Fruit fly (Drosophila melanogaster) whole organism, embryonic: Measurements from ENCODE around the gene CG7518.
A peak's percentile ranks its signal among the peaks of the same experiment; 100 is the strongest.

Experiments used
- CG10543 ChIP-seq: fragments of 200-800 bp; sonication (Bioruptor generic); optimal IDR thresholded peaks from 3 replicates; lab custom pipeline; 2017; ENCODE audit warnings: missing biosample characterization, mild to moderate bottlenecking, missing genetic modification characterization, moderate library complexity
- CG11504 ChIP-seq: fragments of 200-800 bp; sonication (Bioruptor generic); optimal IDR thresholded peaks from 3 replicates; lab custom pipeline; 2019; ENCODE audit warnings: missing biosample characterization, mild to moderate bottlenecking, missing genetic modification characterization, moderate library complexity
- CG11695 ChIP-seq: fragments of 200-800 bp; sonication (Bioruptor generic); IDR thresholded peaks from 3 replicates; pipeline ENCODE4 v1.3.6; 2022; ENCODE audit warnings: missing biosample characterization, missing genetic modification characterization
- CG13424 ChIP-seq: fragments of 200-800 bp; sonication (Bioruptor generic); optimal IDR thresholded peaks from 2 replicates; lab custom pipeline; 2019; ENCODE audit warnings: missing biosample characterization, mild to moderate bottlenecking, missing genetic modification characterization, moderate library complexity
- CG13624 ChIP-seq: fragments of 200-800 bp; sonication (Bioruptor generic); optimal IDR thresholded peaks from 2 replicates; lab custom pipeline; 2016; ENCODE audit warnings: missing biosample characterization, missing genetic modification characterization
- CG15073 ChIP-seq: fragments of 200-800 bp; sonication (Bioruptor generic); optimal IDR thresholded peaks from 2 replicates; lab custom pipeline; 2016; ENCODE audit warnings: missing biosample characterization, missing genetic modification characterization
- CG1647 ChIP-seq: fragments of 200-800 bp; sonication (Bioruptor generic); optimal IDR thresholded peaks from 3 replicates; lab custom pipeline; 2016; ENCODE audit warnings: missing biosample characterization, missing genetic modification characterization
- CG18011 ChIP-seq: fragments of 200-800 bp; sonication (Bioruptor generic); optimal IDR thresholded peaks from 2 replicates; lab custom pipeline; 2017; ENCODE audit warnings: missing biosample characterization, missing genetic modification characterization, mild to moderate bottlenecking, moderate library complexity, missing genotype
- CG18476 ChIP-seq: fragments of 200-800 bp; sonication (Bioruptor generic); optimal IDR thresholded peaks from 2 replicates; lab custom pipeline; 2016; ENCODE audit warnings: missing biosample characterization, mild to moderate bottlenecking, missing genetic modification characterization
- CG2678 ChIP-seq: fragments of 200-800 bp; sonication (Bioruptor generic); optimal IDR thresholded peaks from 3 replicates; lab custom pipeline; 2019; ENCODE audit warnings: missing biosample characterization, mild to moderate bottlenecking, missing genetic modification characterization, moderate library complexity
- CG31441 ChIP-seq: fragments of 200-800 bp; sonication (Bioruptor generic); IDR thresholded peaks from 2 replicates; pipeline ENCODE4 v1.3.6; 2022; ENCODE audit warnings: missing biosample characterization, missing genetic modification characterization
- CG3407 ChIP-seq: fragments of 200-800 bp; sonication (Bioruptor generic); optimal IDR thresholded peaks from 2 replicates; lab custom pipeline; 2018; ENCODE audit warnings: missing biosample characterization, mild to moderate bottlenecking, missing genetic modification characterization
- CG4854 ChIP-seq: fragments of 200-800 bp; sonication (Bioruptor generic); optimal IDR thresholded peaks from 2 replicates; lab custom pipeline; 2016; ENCODE audit warnings: missing biosample characterization, missing genetic modification characterization, inconsistent platforms
- CG5953 ChIP-seq: fragments of 200-800 bp; sonication (Bioruptor generic); IDR thresholded peaks from 2 replicates; pipeline ENCODE4 v1.3.6; 2022; ENCODE audit warnings: missing biosample characterization, missing genetic modification characterization
- CG7745 ChIP-seq: fragments of 200-800 bp; sonication (Bioruptor generic); optimal IDR thresholded peaks from 2 replicates; lab custom pipeline; 2018; ENCODE audit warnings: missing biosample characterization, mild to moderate bottlenecking, missing genetic modification characterization, moderate library complexity
- CG7963 ChIP-seq: fragments of 200-800 bp; sonication (Bioruptor generic); IDR thresholded peaks from 3 replicates; pipeline ENCODE4 v1.3.6; 2022; ENCODE audit warnings: missing biosample characterization, missing genetic modification characterization; ENCODE audit not compliant: partially characterized antibody
- CG7987 ChIP-seq: fragments of 200-800 bp; sonication (Bioruptor generic); optimal IDR thresholded peaks from 2 replicates; lab custom pipeline; 2018; ENCODE audit warnings: missing biosample characterization, mild to moderate bottlenecking, missing genetic modification characterization, moderate library complexity
- CG8924 ChIP-seq: fragments of 200-800 bp; optimal IDR thresholded peaks from 3 replicates; lab custom pipeline; 2019; ENCODE audit warnings: missing biosample characterization, mild to moderate bottlenecking, missing genetic modification characterization, moderate library complexity
- CG9932 ChIP-seq: fragments of 200-800 bp; sonication (Bioruptor generic); IDR thresholded peaks from 2 replicates; pipeline ENCODE4 v1.3.6; 2022; ENCODE audit warnings: missing biosample characterization, missing genetic modification characterization
- CoRest ChIP-seq: fragments of 200-800 bp; sonication (Bioruptor generic); optimal IDR thresholded peaks from 3 replicates; lab custom pipeline; 2018; ENCODE audit warnings: missing biosample characterization, mild to moderate bottlenecking, missing genetic modification characterization, moderate library complexity
- Drgx ChIP-seq: fragments of 200-800 bp; sonication (Bioruptor generic); IDR thresholded peaks from 2 replicates; pipeline ENCODE4 v1.3.6; 2022; ENCODE audit warnings: missing biosample characterization, missing genetic modification characterization
- E2f2 ChIP-seq: fragments of 200-800 bp; sonication (Bioruptor generic); IDR thresholded peaks from 2 replicates; pipeline ENCODE4 v1.3.6; 2022; ENCODE audit warnings: missing biosample characterization, missing genetic modification characterization
- Hmx ChIP-seq: fragments of 200-800 bp; sonication (Bioruptor generic); optimal IDR thresholded peaks from 2 replicates; lab custom pipeline; 2016; ENCODE audit warnings: missing biosample characterization, missing genetic modification characterization
- Hr51 ChIP-seq, 2 experiments: fragments of 200-800 bp; sonication (Bioruptor generic); optimal IDR thresholded peaks; 2 replicates in 1 of 2; 3 replicates in 1 of 2; lab custom pipeline; 2016 to 2018; ENCODE audit warnings: missing biosample characterization in 2 of 2, missing genetic modification characterization in 2 of 2, mild to moderate bottlenecking in 1 of 2, moderate library complexity in 1 of 2
- Hsf ChIP-seq: fragments of 200-800 bp; sonication (Bioruptor generic); optimal IDR thresholded peaks from 3 replicates; lab custom pipeline; 2016; ENCODE audit warnings: missing biosample characterization, missing genetic modification characterization
- Med ChIP-seq: fragments of 200-800 bp; sonication (Bioruptor generic); peaks from one replicate; lab custom pipeline; 2016; ENCODE audit warnings: missing biosample characterization, missing genetic modification characterization, mild to moderate bottlenecking, inconsistent platforms, moderate library complexity
- Ptx1 ChIP-seq: fragments of 200-800 bp; sonication (Bioruptor generic); IDR thresholded peaks from 2 replicates; pipeline ENCODE4 v1.3.6; 2022; ENCODE audit warnings: missing biosample characterization, missing genetic modification characterization
- Rfx ChIP-seq: fragments of 200-800 bp; sonication (Bioruptor generic); IDR thresholded peaks from 2 replicates; pipeline ENCODE4 v1.3.6; 2022; ENCODE audit warnings: missing biosample characterization, missing genetic modification characterization
- Sox102F ChIP-seq: fragments of 200-800 bp; sonication (Bioruptor generic); optimal IDR thresholded peaks from 2 replicates; lab custom pipeline; 2018; ENCODE audit warnings: missing biosample characterization, mild to moderate bottlenecking, missing genetic modification characterization, moderate library complexity
- Sry-δ ChIP-seq: fragments of 200-800 bp; sonication (Bioruptor generic); optimal IDR thresholded peaks from 2 replicates; lab custom pipeline; 2016; ENCODE audit warnings: missing biosample characterization, missing genetic modification characterization
- Stat92E ChIP-seq, 3 experiments: fragments of >200 bp in 2 of 3; fragments of 200-800 bp in 1 of 3; sonication (Bioruptor generic) in 1 of 3; optimal IDR thresholded peaks; 2 replicates each; lab custom pipeline; 2017 to 2019; ENCODE audit warnings: missing biosample characterization in 3 of 3, missing genetic modification characterization in 3 of 3, mild to moderate bottlenecking in 1 of 3, moderate library complexity in 1 of 3
- ci ChIP-seq: fragments of 200-800 bp; sonication (Bioruptor generic); IDR thresholded peaks from 3 replicates; pipeline ENCODE4 v1.3.6; 2022; ENCODE audit warnings: missing biosample characterization, missing genetic modification characterization
- cwo ChIP-seq: fragments of 200-800 bp; sonication (Bioruptor generic); optimal IDR thresholded peaks from 3 replicates; lab custom pipeline; 2017; ENCODE audit warnings: missing biosample characterization, missing genetic modification characterization, mild to moderate bottlenecking, moderate library complexity, missing genetic modification reagents
- dimm ChIP-seq: fragments of 200-800 bp; sonication (Bioruptor generic); IDR thresholded peaks from 2 replicates; pipeline ENCODE4 v1.3.6; 2022; ENCODE audit warnings: missing biosample characterization, missing genetic modification characterization
- dm ChIP-seq: fragments of 200-800 bp; sonication (Bioruptor generic); optimal IDR thresholded peaks from 3 replicates; lab custom pipeline; 2016; ENCODE audit warnings: missing biosample characterization, missing genetic modification characterization
- dmrt99B ChIP-seq: fragments of 200-800 bp; sonication (Bioruptor generic); optimal IDR thresholded peaks from 2 replicates; lab custom pipeline; 2018; ENCODE audit warnings: missing biosample characterization, mild to moderate bottlenecking, missing genetic modification characterization, moderate library complexity
- dpn ChIP-seq, 2 experiments: fragments of 200-800 bp; sonication (Bioruptor generic); optimal IDR thresholded peaks; 3 replicates each; lab custom pipeline; 2016; ENCODE audit warnings: missing biosample characterization in 2 of 2, missing genetic modification characterization in 2 of 2
- gem ChIP-seq: fragments of 200-800 bp; sonication (Bioruptor generic); optimal IDR thresholded peaks from 2 replicates; lab custom pipeline; 2019; ENCODE audit warnings: missing biosample characterization, mild to moderate bottlenecking, missing genetic modification characterization, moderate library complexity
- grau ChIP-seq: fragments of 200-800 bp; optimal IDR thresholded peaks from 3 replicates; lab custom pipeline; 2019; ENCODE audit warnings: missing biosample characterization, mild to moderate bottlenecking, missing genetic modification characterization, moderate library complexity
- insv ChIP-seq, 2 experiments: fragments of 200-800 bp; sonication (Bioruptor generic); optimal IDR thresholded peaks; 3 replicates each; lab custom pipeline; 2016 to 2018; ENCODE audit warnings: missing biosample characterization in 2 of 2, missing genetic modification characterization in 2 of 2
- inv ChIP-seq: fragments of 200-800 bp; sonication (Bioruptor generic); IDR thresholded peaks from 2 replicates; pipeline ENCODE4 v1.3.6; 2022; ENCODE audit warnings: missing biosample characterization, missing genetic modification characterization; ENCODE audit not compliant: partially characterized antibody
- klu ChIP-seq: fragments of 200-800 bp; sonication (Bioruptor generic); IDR thresholded peaks from 2 replicates; pipeline ENCODE4 v1.3.6; 2022; ENCODE audit warnings: missing biosample characterization, missing genetic modification characterization
- lab ChIP-seq: fragments of 200-800 bp; sonication (Bioruptor generic); optimal IDR thresholded peaks from 3 replicates; lab custom pipeline; 2017; ENCODE audit warnings: missing biosample characterization, missing genetic modification characterization, mild to moderate bottlenecking, moderate library complexity, missing genetic modification reagents
- nau ChIP-seq: fragments of 200-800 bp; sonication (Bioruptor generic); optimal IDR thresholded peaks from 3 replicates; lab custom pipeline; 2017; ENCODE audit warnings: missing biosample characterization, mild to moderate bottlenecking, missing genetic modification characterization, missing genetic modification reagents
- prd ChIP-seq, 3 experiments: fragments of >200 bp in 2 of 3; fragments of 200-800 bp in 1 of 3; sonication (Bioruptor generic) in 1 of 3; optimal IDR thresholded peaks in 2 of 3; IDR thresholded peaks in 1 of 3; 2 replicates in 2 of 3; 3 replicates in 1 of 3; pipeline versions ENCODE4 v1.3.6 to Lab custom; 2017 to 2022; ENCODE audit warnings: missing biosample characterization in 1 of 3, missing genetic modification characterization in 1 of 3
- slbo ChIP-seq: fragments of 200-800 bp; sonication (Bioruptor generic); IDR thresholded peaks from 2 replicates; pipeline ENCODE4 v1.3.6; 2022; ENCODE audit warnings: missing biosample characterization, missing genetic modification characterization
- twi ChIP-seq: fragments of 200-800 bp; optimal IDR thresholded peaks from 2 replicates; lab custom pipeline; 2019; ENCODE audit warnings: missing biosample characterization, mild to moderate bottlenecking, missing genetic modification characterization, moderate library complexity
- vvl ChIP-seq: fragments of 200-800 bp; sonication (Bioruptor generic); IDR thresholded peaks from 2 replicates; pipeline ENCODE4 v1.3.6; 2022; ENCODE audit warnings: missing biosample characterization, missing genetic modification characterization

Gene CG7518

dm6 chr3R:13014168-13014881 lies 16.4 kb downstream of the CG7518 start (continued):
- no peak for TF ChIP-seq prd (optimal IDR thresholded peaks at IDR 0.05; lab: Kevin White, UChicago)
- peak; percentile 56; the same call in 2 of the 3 replicates for TF ChIP-seq prd (GFP tag; IDR thresholded peaks at IDR 0.05; lab: Robert Waterston, UW)
- no peak for TF ChIP-seq inv
- TF ChIP-seq CoRest (tag; lab: Kevin White, UChicago) = peak; percentile 19
- no peak for TF ChIP-seq CG4854 (GFP tag; lab: Kevin White, UChicago)
- TF ChIP-seq CG8924 (tag; lab: Kevin White, UChicago) = peak; percentile 3
- TF ChIP-seq CG31441 (GFP tag; lab: Robert Waterston, UW) = no peak
- TF ChIP-seq vvl = no peak
- TF ChIP-seq CG13424 (tag; lab: Kevin White, UChicago) = peak; percentile 8
- TF ChIP-seq Rfx (GFP tag; lab: Robert Waterston, UW) = peak; percentile 43
- TF ChIP-seq Hr51 (GFP tag; optimal IDR thresholded peaks at IDR 0.05; lab: Kevin White, UChicago) = peak in 1 of 2 experiments; percentile 30
- no peak for TF ChIP-seq CG15073 (GFP tag; lab: Kevin White, UChicago)
- no peak for TF ChIP-seq Hmx (GFP tag; lab: Kevin White, UChicago)
- no peak for TF ChIP-seq dimm
- peak; percentile 20 for TF ChIP-seq CG2678 (tag; lab: Kevin White, UChicago)
- TF ChIP-seq lab = peak; percentile 5
- peak; percentile 27 for TF ChIP-seq dmrt99B (tag; lab: Kevin White, UChicago)
- peak; percentile 6 for TF ChIP-seq Sox102F (GFP tag; lab: Kevin White, UChicago)
- peak; percentile 42 for TF ChIP-seq CG9932 (GFP tag; lab: Robert Waterston, UW)
- TF ChIP-seq E2f2 (GFP tag; lab: Robert Waterston, UW) = no peak
- TF ChIP-seq ci (GFP tag; lab: Robert Waterston, UW) = no peak
- no peak for TF ChIP-seq nau (GFP tag; lab: Kevin White, UChicago)
- no peak for TF ChIP-seq CG7987 (GFP tag; lab: Kevin White, UChicago)
- no peak for TF ChIP-seq klu (GFP tag; lab: Robert Waterston, UW)
- no peak for TF ChIP-seq CG7963 (GFP tag; lab: Robert Waterston, UW)
- peak; percentile 55 for TF ChIP-seq Med
- TF ChIP-seq CG18476 = no peak
- peak; percentile 20 for TF ChIP-seq CG13624 (GFP tag; lab: Kevin White, UChicago)
- no peak for TF ChIP-seq CG18011
- TF ChIP-seq Stat92E (GFP tag; optimal IDR thresholded peaks at IDR 0.05; lab: Kevin White, UChicago) = peak in 1 of 3 experiments; percentile 20
- TF ChIP-seq Sry-δ (GFP tag; lab: Kevin White, UChicago) = no peak
- peak in 1 of 2 experiments; percentile 1 for TF ChIP-seq dpn (GFP tag; optimal IDR thresholded peaks at IDR 0.05; lab: Kevin White, UChicago)
- no peak for TF ChIP-seq dm (GFP tag; lab: Kevin White, UChicago)
- peak; percentile 37 for TF ChIP-seq twi (tag; lab: Kevin White, UChicago)
- TF ChIP-seq Hsf (GFP tag; lab: Kevin White, UChicago) = peak; percentile 8
- TF ChIP-seq grau = peak; percentile 19
- TF ChIP-seq slbo = peak; percentile 26; the same call in 1 of the 2 replicates
- TF ChIP-seq CG3407 (GFP tag; lab: Kevin White, UChicago) = no peak
- TF ChIP-seq gem = peak; percentile 29
- TF ChIP-seq CG1647 (GFP tag; lab: Kevin White, UChicago) = no peak
- peak; percentile 27 for TF ChIP-seq CG11504 (tag; lab: Kevin White, UChicago)
- peak; percentile 13 for TF ChIP-seq cwo (GFP tag; lab: Kevin White, UChicago)
- 0 out of 3 replicates have a peak, but pooled peaks have one; percentile 16 for TF ChIP-seq CG11695
- no peak for TF ChIP-seq insv (GFP tag; optimal IDR thresholded peaks at IDR 0.05; lab: Kevin White, UChicago)
- TF ChIP-seq CG10543 = no peak
- no peak for TF ChIP-seq CG5953 (GFP tag; lab: Robert Waterston, UW)
- TF ChIP-seq CG7745 (tag; lab: Kevin White, UChicago) = no peak
- TF ChIP-seq Drgx (GFP tag; lab: Robert Waterston, UW) = peak; percentile 55
- peak; percentile 12; the same call in 1 of the 2 replicates for TF ChIP-seq Ptx1 (GFP tag; lab: Robert Waterston, UW)
